Fruit fly (Drosophila melanogaster) whole organism, embryonic: ENCODE results near the gene CCDC53.

Source experiments
- ATbp ChIP-seq: fragments of 200-800 bp; sonication (Bioruptor generic); optimal IDR thresholded peaks from 2 replicates; lab custom pipeline; 2017; ENCODE audit warnings: missing biosample characterization, mild to moderate bottlenecking, missing genetic modification characterization, missing genetic modification reagents
- CG12391 ChIP-seq: fragments of 200-800 bp; sonication (Bioruptor generic); optimal IDR thresholded peaks from 3 replicates; lab custom pipeline; 2018; ENCODE audit warnings: missing biosample characterization, mild to moderate bottlenecking, missing genetic modification characterization, moderate library complexity
- CG12659 ChIP-seq: fragments of 200-800 bp; sonication (Bioruptor generic); optimal IDR thresholded peaks from 3 replicates; lab custom pipeline; 2017; ENCODE audit warnings: mild to moderate bottlenecking, missing biosample characterization, missing genetic modification reagents, missing genetic modification characterization
- CG13296 ChIP-seq: fragments of 200-800 bp; sonication (Bioruptor generic); optimal IDR thresholded peaks from 3 replicates; lab custom pipeline; 2018; ENCODE audit warnings: missing biosample characterization, mild to moderate bottlenecking, missing genetic modification characterization
- CG14050 ChIP-seq: fragments of 200-800 bp; sonication (Bioruptor generic); IDR thresholded peaks from 3 replicates; pipeline ENCODE4 v1.3.6; 2022; ENCODE audit warnings: missing biosample characterization, missing genetic modification characterization
- CG14860 ChIP-seq: fragments of 200-800 bp; sonication (Bioruptor generic); IDR thresholded peaks from 3 replicates; pipeline ENCODE4 v1.3.6; 2022; ENCODE audit warnings: missing biosample characterization, missing genetic modification characterization; ENCODE audit not compliant: partially characterized antibody
- CG14965 ChIP-seq: fragments of 200-800 bp; sonication (Bioruptor generic); optimal IDR thresholded peaks from 2 replicates; lab custom pipeline; 2016; ENCODE audit warnings: missing biosample characterization, missing genetic modification characterization, borderline replicate concordance
- CG15073 ChIP-seq: fragments of 200-800 bp; sonication (Bioruptor generic); optimal IDR thresholded peaks from 2 replicates; lab custom pipeline; 2016; ENCODE audit warnings: missing biosample characterization, missing genetic modification characterization
- CG17361 ChIP-seq: fragments of 200-800 bp; sonication (Bioruptor generic); IDR thresholded peaks from 3 replicates; pipeline ENCODE4 v1.3.6; 2022; ENCODE audit warnings: missing biosample characterization, missing genetic modification characterization
- CG17612 ChIP-seq: fragments of 200-800 bp; sonication (Bioruptor generic); IDR thresholded peaks from 2 replicates; pipeline ENCODE4 v1.3.6; 2022; ENCODE audit warnings: missing biosample characterization, missing genetic modification characterization
- CG18619 ChIP-seq: fragments of 200-800 bp; sonication (Bioruptor generic); optimal IDR thresholded peaks from 3 replicates; lab custom pipeline; 2017; ENCODE audit warnings: missing biosample characterization, mild to moderate bottlenecking, missing genetic modification characterization
- CG2889 ChIP-seq: fragments of 200-800 bp; sonication (Bioruptor generic); IDR thresholded peaks from 3 replicates; pipeline ENCODE4 v1.3.6; 2022; ENCODE audit warnings: missing biosample characterization, missing genetic modification characterization
- CG33213 ChIP-seq: fragments of 200-800 bp; sonication (Bioruptor generic); optimal IDR thresholded peaks from 3 replicates; lab custom pipeline; 2016; ENCODE audit warnings: missing biosample characterization, missing genetic modification characterization
- CG34376 ChIP-seq: fragments of 200-800 bp; sonication (Bioruptor generic); optimal IDR thresholded peaks from 2 replicates; lab custom pipeline; 2018; ENCODE audit warnings: missing biosample characterization, mild to moderate bottlenecking, missing genetic modification characterization
- CG4730 ChIP-seq: fragments of 200-800 bp; sonication (Bioruptor generic); IDR thresholded peaks from 2 replicates; pipeline ENCODE4 v1.3.6; 2022; ENCODE audit warnings: missing biosample characterization, missing genetic modification characterization
- CG4854 ChIP-seq: fragments of 200-800 bp; sonication (Bioruptor generic); optimal IDR thresholded peaks from 2 replicates; lab custom pipeline; 2016; ENCODE audit warnings: missing biosample characterization, missing genetic modification characterization, inconsistent platforms
- CG6683 ChIP-seq: fragments of 200-800 bp; sonication (Bioruptor generic); optimal IDR thresholded peaks from 2 replicates; lab custom pipeline; 2017; ENCODE audit warnings: missing biosample characterization, mild to moderate bottlenecking, missing genetic modification characterization, missing genetic modification reagents
- CG6689 ChIP-seq: fragments of 200-800 bp; sonication (Bioruptor generic); IDR thresholded peaks from 2 replicates; pipeline ENCODE4 v1.3.6; 2022; ENCODE audit warnings: missing biosample characterization, missing genetic modification characterization
- CG6791 ChIP-seq: fragments of 200-800 bp; sonication (Bioruptor generic); IDR thresholded peaks from 3 replicates; pipeline ENCODE4 v1.3.6; 2022; ENCODE audit warnings: missing biosample characterization, missing genetic modification characterization; ENCODE audit not compliant: partially characterized antibody
- CG8281 ChIP-seq: fragments of 200-800 bp; sonication (Bioruptor generic); optimal IDR thresholded peaks from 2 replicates; lab custom pipeline; 2018; ENCODE audit warnings: missing biosample characterization, mild to moderate bottlenecking, missing genetic modification characterization, moderate library complexity
- CG8924 ChIP-seq: fragments of 200-800 bp; optimal IDR thresholded peaks from 3 replicates; lab custom pipeline; 2019; ENCODE audit warnings: missing biosample characterization, mild to moderate bottlenecking, missing genetic modification characterization, moderate library complexity
- CG9215 ChIP-seq: fragments of 200-800 bp; sonication (Bioruptor generic); IDR thresholded peaks from 2 replicates; pipeline ENCODE4 v1.3.6; 2022; ENCODE audit warnings: missing biosample characterization, missing genetic modification characterization
- CG9932 ChIP-seq: fragments of 200-800 bp; sonication (Bioruptor generic); IDR thresholded peaks from 2 replicates; pipeline ENCODE4 v1.3.6; 2022; ENCODE audit warnings: missing biosample characterization, missing genetic modification characterization
- CTCF ChIP-seq: fragments of 200-800 bp; sonication (Bioruptor generic); optimal IDR thresholded peaks from 2 replicates; lab custom pipeline; 2017; ENCODE audit warnings: missing biosample characterization, mild to moderate bottlenecking, missing genetic modification characterization, moderate library complexity
- CoRest ChIP-seq: fragments of 200-800 bp; sonication (Bioruptor generic); optimal IDR thresholded peaks from 3 replicates; lab custom pipeline; 2018; ENCODE audit warnings: missing biosample characterization, mild to moderate bottlenecking, missing genetic modification characterization, moderate library complexity
- Dref ChIP-seq: fragments of 200-800 bp; sonication (Bioruptor generic); IDR thresholded peaks from 2 replicates; pipeline ENCODE4 v1.3.6; 2022; ENCODE audit warnings: missing biosample characterization, missing genetic modification characterization
- ERR ChIP-seq: fragments of 200-800 bp; sonication (Bioruptor generic); optimal IDR thresholded peaks from 2 replicates; lab custom pipeline; 2016; ENCODE audit warnings: missing biosample characterization, missing genetic modification characterization
- Ets65A ChIP-seq: fragments of 200-800 bp; sonication (Bioruptor generic); peaks from one replicate; lab custom pipeline; 2016; ENCODE audit warnings: missing biosample characterization, missing genetic modification characterization
- Fer1 ChIP-seq: fragments of 200-800 bp; sonication (Bioruptor generic); optimal IDR thresholded peaks from 2 replicates; lab custom pipeline; 2017; ENCODE audit warnings: missing biosample characterization, mild to moderate bottlenecking, missing genetic modification characterization
- H2.0 ChIP-seq: fragments of 200-800 bp; sonication (Bioruptor generic); IDR thresholded peaks from 2 replicates; pipeline ENCODE4 v1.3.6; 2022; ENCODE audit warnings: missing biosample characterization, missing genetic modification characterization
- Jarid2 ChIP-seq: fragments of 200-800 bp; sonication (Bioruptor generic); optimal IDR thresholded peaks from 3 replicates; lab custom pipeline; 2017; ENCODE audit warnings: mild to moderate bottlenecking, missing biosample characterization, missing genetic modification reagents, missing genetic modification characterization
- btn ChIP-seq: fragments of 200-800 bp; sonication (Bioruptor generic); optimal IDR thresholded peaks from 2 replicates; lab custom pipeline; 2016; ENCODE audit warnings: missing biosample characterization, missing genetic modification characterization
- dmrt99B ChIP-seq: fragments of 200-800 bp; sonication (Bioruptor generic); optimal IDR thresholded peaks from 2 replicates; lab custom pipeline; 2018; ENCODE audit warnings: missing biosample characterization, mild to moderate bottlenecking, missing genetic modification characterization, moderate library complexity
- gcm2 ChIP-seq: fragments of 200-800 bp; sonication (Bioruptor generic); optimal IDR thresholded peaks from 2 replicates; lab custom pipeline; 2016; ENCODE audit warnings: missing biosample characterization, missing genetic modification characterization
- gem ChIP-seq: fragments of 200-800 bp; sonication (Bioruptor generic); optimal IDR thresholded peaks from 2 replicates; lab custom pipeline; 2019; ENCODE audit warnings: missing biosample characterization, mild to moderate bottlenecking, missing genetic modification characterization, moderate library complexity
- grau ChIP-seq: fragments of 200-800 bp; optimal IDR thresholded peaks from 3 replicates; lab custom pipeline; 2019; ENCODE audit warnings: missing biosample characterization, mild to moderate bottlenecking, missing genetic modification characterization, moderate library complexity
- lbe ChIP-seq: fragments of 200-800 bp; sonication (Bioruptor generic); optimal IDR thresholded peaks from 2 replicates; lab custom pipeline; 2016; ENCODE audit warnings: missing biosample characterization, mild to moderate bottlenecking, missing genetic modification characterization
- lola ChIP-seq, 3 experiments: fragments of >200 bp in 2 of 3; fragments of 200-800 bp in 1 of 3; sonication (Bioruptor generic) in 1 of 3; optimal IDR thresholded peaks; 2 replicates each; lab custom pipeline; 2017 to 2019; ENCODE audit warnings: missing biosample characterization in 3 of 3, missing genetic modification characterization in 3 of 3, mild to moderate bottlenecking in 1 of 3, moderate library complexity in 1 of 3
- lov ChIP-seq, 2 experiments: fragments of 200-800 bp in 1 of 2; fragments of >200 bp in 1 of 2; sonication (Bioruptor generic) in 1 of 2; IDR thresholded peaks in 1 of 2; optimal IDR thresholded peaks in 1 of 2; 2 replicates in 1 of 2; 3 replicates in 1 of 2; pipeline versions ENCODE4 v1.3.6 to Lab custom; 2017 to 2022; ENCODE audit warnings: missing biosample characterization in 1 of 2, missing genetic modification characterization in 1 of 2
- maf-S ChIP-seq: fragments of 200-800 bp; sonication (Bioruptor generic); optimal IDR thresholded peaks from 2 replicates; lab custom pipeline; 2016; ENCODE audit warnings: missing biosample characterization, missing genetic modification characterization
- peb ChIP-seq: fragments of 200-800 bp; sonication (Bioruptor generic); IDR thresholded peaks from 2 replicates; pipeline ENCODE4 v1.3.6; 2022; ENCODE audit warnings: missing biosample characterization, missing genetic modification characterization
- sens-2 ChIP-seq: fragments of 200-800 bp; sonication (Bioruptor generic); IDR thresholded peaks from 2 replicates; pipeline ENCODE4 v1.3.6; 2022; ENCODE audit warnings: missing biosample characterization, missing genetic modification characterization
- shn ChIP-seq: fragments of 200-800 bp; sonication (Bioruptor generic); optimal IDR thresholded peaks from 3 replicates; lab custom pipeline; 2016; ENCODE audit warnings: missing biosample characterization, missing genetic modification characterization
- sima ChIP-seq: fragments of 200-800 bp; sonication (Bioruptor generic); optimal IDR thresholded peaks from 2 replicates; lab custom pipeline; 2016; ENCODE audit warnings: missing biosample characterization, missing genetic modification characterization
- sna ChIP-seq: fragments of 200-800 bp; sonication (Bioruptor generic); IDR thresholded peaks from 2 replicates; pipeline ENCODE4 v1.3.6; 2022; ENCODE audit warnings: missing biosample characterization, missing genetic modification characterization; ENCODE audit not compliant: partially characterized antibody
- sr ChIP-seq: fragments of 200-800 bp; sonication (Bioruptor generic); IDR thresholded peaks from 3 replicates; pipeline ENCODE4 v1.3.6; 2022; ENCODE audit warnings: missing biosample characterization, missing genetic modification characterization
- stwl ChIP-seq: fragments of 200-800 bp; sonication (Bioruptor generic); optimal IDR thresholded peaks from 3 replicates; lab custom pipeline; 2018; ENCODE audit warnings: missing biosample characterization, mild to moderate bottlenecking, missing genetic modification characterization, moderate library complexity
- toy ChIP-seq: fragments of 200-800 bp; sonication (Bioruptor generic); IDR thresholded peaks from 2 replicates; pipeline ENCODE4 v1.3.6; 2022; ENCODE audit warnings: missing biosample characterization, missing genetic modification characterization
- trem ChIP-seq: fragments of 200-800 bp; optimal IDR thresholded peaks from 3 replicates; lab custom pipeline; 2019; ENCODE audit warnings: missing biosample characterization, mild to moderate bottlenecking, missing genetic modification characterization, moderate library complexity
- unc-4 ChIP-seq: fragments of 200-800 bp; sonication (Bioruptor generic); IDR thresholded peaks from 2 replicates; pipeline ENCODE4 v1.3.6; 2022; ENCODE audit warnings: missing biosample characterization, missing genetic modification characterization; ENCODE audit not compliant: partially characterized antibody
- zen ChIP-seq: fragments of 200-800 bp; sonication (Bioruptor generic); optimal IDR thresholded peaks from 3 replicates; lab custom pipeline; 2018; ENCODE audit warnings: missing biosample characterization, mild to moderate bottlenecking, missing genetic modification characterization, moderate library complexity

Gene CCDC53

dm6 chr2L:8000578-8001040, 40.3 kb upstream of the CCDC53 start (continued):
- TF ChIP-seq CG18619, result peak; percentile 41
- TF ChIP-seq lbe (GFP tag; lab: Kevin White, UChicago), result peak; percentile 82
- no peak for TF ChIP-seq CTCF
- no peak for TF ChIP-seq CG17612 (GFP tag; lab: Robert Waterston, UW)
- TF ChIP-seq ERR (GFP tag; lab: Kevin White, UChicago), result no peak
- TF ChIP-seq Ets65A (GFP tag; lab: Kevin White, UChicago), result peak; percentile 81
- TF ChIP-seq CG14860 (GFP tag; lab: Robert Waterston, UW), result 0 out of 3 replicates have a peak, but pooled peaks have one; percentile 7
- no peak for TF ChIP-seq CG4730 (GFP tag; lab: Robert Waterston, UW)
- no peak for TF ChIP-seq btn (GFP tag; lab: Kevin White, UChicago)
- 0 out of 2 replicates have a peak, but pooled peaks have one; percentile 36 for TF ChIP-seq CG9215 (GFP tag; lab: Robert Waterston, UW)
- TF ChIP-seq CG4854 (GFP tag; lab: Kevin White, UChicago), result no peak
- TF ChIP-seq sna (GFP tag; lab: Robert Waterston, UW), result no peak
- peak; percentile 77 for TF ChIP-seq CG9932 (GFP tag; lab: Robert Waterston, UW)
- TF ChIP-seq CG33213 (GFP tag; lab: Kevin White, UChicago), result no peak
- TF ChIP-seq toy (GFP tag; lab: Robert Waterston, UW), result no peak
- TF ChIP-seq sr (GFP tag; lab: Robert Waterston, UW), result no peak
- peak; percentile 25 for TF ChIP-seq Fer1 (GFP tag; lab: Kevin White, UChicago)
- TF ChIP-seq CG12659, result peak; percentile 25
- TF ChIP-seq CG6683 (GFP tag; lab: Kevin White, UChicago), result no peak
- TF ChIP-seq CG34376, result peak; percentile 53
- no peak for TF ChIP-seq Jarid2 (GFP tag; lab: Kevin White, UChicago)
- TF ChIP-seq CG6791 (GFP tag; lab: Robert Waterston, UW), result 0 out of 3 replicates have a peak, but pooled peaks have one; percentile 36
- no peak for TF ChIP-seq CoRest (tag; lab: Kevin White, UChicago)
- TF ChIP-seq Dref, result no peak
- TF ChIP-seq CG8924 (tag; lab: Kevin White, UChicago), result no peak
- no peak for TF ChIP-seq lov (optimal IDR thresholded peaks at IDR 0.05; lab: Kevin White, UChicago)
- no peak for TF ChIP-seq lov (GFP tag; IDR thresholded peaks at IDR 0.05; lab: Robert Waterston, UW)
- TF ChIP-seq CG15073, result no peak
- TF ChIP-seq stwl, result no peak
- TF ChIP-seq CG2889 (GFP tag; lab: Robert Waterston, UW), result no peak
- no peak for TF ChIP-seq trem (tag; lab: Kevin White, UChicago)
- TF ChIP-seq CG8281 (tag; lab: Kevin White, UChicago), result no peak
- no peak for TF ChIP-seq CG14050 (GFP tag; lab: Robert Waterston, UW)
- 0 out of 3 replicates have a peak, but pooled peaks have one; percentile 23 for TF ChIP-seq CG17361 (GFP tag; lab: Robert Waterston, UW)
- TF ChIP-seq zen (tag; lab: Kevin White, UChicago), result no peak
- TF ChIP-seq H2.0, result no peak
- no peak for TF ChIP-seq sens-2 (GFP tag; lab: Robert Waterston, UW)
- no peak for TF ChIP-seq dmrt99B (tag; lab: Kevin White, UChicago)
- TF ChIP-seq peb, result no peak
- peak; percentile 11 for TF ChIP-seq maf-S (GFP tag; lab: Kevin White, UChicago)
- TF ChIP-seq gcm2, result no peak
- TF ChIP-seq unc-4 (GFP tag; lab: Robert Waterston, UW), result no peak
- TF ChIP-seq CG12391 (tag; lab: Kevin White, UChicago), result no peak
- TF ChIP-seq lola (GFP tag; optimal IDR thresholded peaks at IDR 0.05; lab: Kevin White, UChicago), result no peak
- TF ChIP-seq sima (GFP tag; lab: Kevin White, UChicago), result no peak
- TF ChIP-seq grau (tag; lab: Kevin White, UChicago), result peak; percentile 49
- no peak for TF ChIP-seq CG6689 (GFP tag; lab: Robert Waterston, UW)
- no peak for TF ChIP-seq ATbp (GFP tag; lab: Kevin White, UChicago)
- peak; percentile 7 for TF ChIP-seq gem
- peak; percentile 9 for TF ChIP-seq shn (GFP tag; lab: Kevin White, UChicago)
- no peak for TF ChIP-seq CG13296 (GFP tag; lab: Kevin White, UChicago)
- TF ChIP-seq CG14965 (GFP tag; lab: Kevin White, UChicago), result no peak
